Worm (Caenorhabditis elegans): Measurements from ENCODE around the gene C25H3.10.

ce11 chrII:5734883-5735282, 36.1 kb upstream of the C25H3.10 start:
- no peak for TF ChIP-seq zip-4 (GFP tag; optimal IDR thresholded peaks at IDR 0.05)
- TF ChIP-seq unc-130 (tag; optimal IDR thresholded peaks at IDR 0.05) = no peak
- TF ChIP-seq ztf-11 (tag; optimal IDR thresholded peaks at IDR 0.05) = no peak
- TF ChIP-seq nhr-47 (tag; optimal IDR thresholded peaks at IDR 0.05) = no peak

Data from whole organism, L1 larva.